Fruit fly (Drosophila melanogaster) whole organism, embryonic: Measurements from ENCODE around the gene MYPT-75D.

ENCODE experiments used
- Atf3 ChIP-seq: fragments of 200-800 bp; sonication (Bioruptor generic); optimal IDR thresholded peaks from 3 replicates; lab custom pipeline; 2016; ENCODE audit warnings: missing biosample characterization, missing genetic modification characterization
- B-H2 ChIP-seq: fragments of 200-800 bp; sonication (Bioruptor generic); optimal IDR thresholded peaks from 2 replicates; lab custom pipeline; 2018; ENCODE audit warnings: missing biosample characterization, mild to moderate bottlenecking, missing genetic modification characterization
- Blimp-1 ChIP-seq: fragments of 200-800 bp; sonication (Bioruptor generic); optimal IDR thresholded peaks from 3 replicates; lab custom pipeline; 2018; ENCODE audit warnings: missing biosample characterization, missing genetic modification characterization, mild to moderate bottlenecking, moderate library complexity, missing genetic modification reagents
- CG10654 ChIP-seq: fragments of 200-800 bp; sonication (Bioruptor generic); optimal IDR thresholded peaks from 2 replicates; lab custom pipeline; 2016; ENCODE audit warnings: missing biosample characterization, missing genetic modification characterization
- CG12391 ChIP-seq: fragments of 200-800 bp; sonication (Bioruptor generic); optimal IDR thresholded peaks from 3 replicates; lab custom pipeline; 2018; ENCODE audit warnings: missing biosample characterization, mild to moderate bottlenecking, missing genetic modification characterization, moderate library complexity
- CG15696 ChIP-seq: fragments of 200-800 bp; sonication (Bioruptor generic); optimal IDR thresholded peaks from 2 replicates; lab custom pipeline; 2019; ENCODE audit warnings: missing biosample characterization, mild to moderate bottlenecking, missing genetic modification characterization, moderate library complexity
- CG16779 ChIP-seq: fragments of 200-800 bp; sonication (Bioruptor generic); IDR thresholded peaks from 2 replicates; pipeline ENCODE4 v1.3.6; 2022; ENCODE audit warnings: missing biosample characterization, missing genetic modification characterization
- CG17385 ChIP-seq: fragments of 200-800 bp; sonication (Bioruptor generic); optimal IDR thresholded peaks from 3 replicates; lab custom pipeline; 2018; ENCODE audit warnings: missing biosample characterization, mild to moderate bottlenecking, missing genetic modification characterization
- CG17829 ChIP-seq: fragments of 200-800 bp; optimal IDR thresholded peaks from 2 replicates; lab custom pipeline; 2019; ENCODE audit warnings: missing biosample characterization, mild to moderate bottlenecking, missing genetic modification characterization, moderate library complexity
- CG2120 ChIP-seq: fragments of 200-800 bp; sonication (Bioruptor generic); optimal IDR thresholded peaks from 3 replicates; lab custom pipeline; 2016; ENCODE audit warnings: missing biosample characterization, missing genetic modification characterization
- CG32767 ChIP-seq: fragments of 200-800 bp; sonication (Bioruptor generic); IDR thresholded peaks from 2 replicates; pipeline ENCODE4 v1.3.6; 2022; ENCODE audit warnings: missing biosample characterization, missing genetic modification characterization
- CG6765 ChIP-seq: fragments of 200-800 bp; sonication (Bioruptor generic); optimal IDR thresholded peaks from 3 replicates; lab custom pipeline; 2017; ENCODE audit warnings: missing biosample characterization, mild to moderate bottlenecking, missing genetic modification characterization
- CG7745 ChIP-seq: fragments of 200-800 bp; sonication (Bioruptor generic); optimal IDR thresholded peaks from 2 replicates; lab custom pipeline; 2018; ENCODE audit warnings: missing biosample characterization, mild to moderate bottlenecking, missing genetic modification characterization, moderate library complexity
- CG7839 ChIP-seq: fragments of 200-800 bp; sonication (Bioruptor generic); optimal IDR thresholded peaks from 3 replicates; lab custom pipeline; 2018; ENCODE audit warnings: missing biosample characterization, mild to moderate bottlenecking, missing genetic modification characterization, moderate library complexity
- CrebB ChIP-seq: fragments of 200-800 bp; sonication (Bioruptor generic); optimal IDR thresholded peaks from 3 replicates; lab custom pipeline; 2018; ENCODE audit warnings: missing biosample characterization, mild to moderate bottlenecking, missing genetic modification characterization
- D ChIP-seq, 2 experiments: fragments of 200-800 bp in 1 of 2; fragments of >200 bp in 1 of 2; sonication (Bioruptor generic) in 1 of 2; optimal IDR thresholded peaks; 2 replicates in 1 of 2; 3 replicates in 1 of 2; lab custom pipeline; 2017; ENCODE audit warnings: mild to moderate bottlenecking in 1 of 2, missing biosample characterization in 1 of 2, missing genetic modification characterization in 1 of 2, missing genetic modification reagents in 1 of 2
- Dbx ChIP-seq: fragments of 200-800 bp; sonication (Bioruptor generic); IDR thresholded peaks from 3 replicates; pipeline ENCODE4 v1.3.6; 2022; ENCODE audit warnings: missing biosample characterization, missing genetic modification characterization
- HLHmδ ChIP-seq: fragments of 200-800 bp; sonication (Bioruptor generic); optimal IDR thresholded peaks from 2 replicates; lab custom pipeline; 2018; ENCODE audit warnings: missing biosample characterization, mild to moderate bottlenecking, missing genetic modification characterization, moderate library complexity
- Hr3 ChIP-seq: fragments of 200-800 bp; sonication (Bioruptor generic); optimal IDR thresholded peaks from 3 replicates; lab custom pipeline; 2016; ENCODE audit warnings: missing biosample characterization, missing genetic modification characterization
- Hr51 ChIP-seq, 2 experiments: fragments of 200-800 bp; sonication (Bioruptor generic); optimal IDR thresholded peaks; 2 replicates in 1 of 2; 3 replicates in 1 of 2; lab custom pipeline; 2016 to 2018; ENCODE audit warnings: missing biosample characterization in 2 of 2, missing genetic modification characterization in 2 of 2, mild to moderate bottlenecking in 1 of 2, moderate library complexity in 1 of 2
- Nf-YA ChIP-seq: fragments of 200-800 bp; sonication (Bioruptor generic); IDR thresholded peaks from 2 replicates; pipeline ENCODE4 v1.3.6; 2022; ENCODE audit warnings: missing biosample characterization, missing genetic modification characterization
- Pdp1 ChIP-seq, 2 experiments: fragments of 200-800 bp; sonication (Bioruptor generic); optimal IDR thresholded peaks; 3 replicates each; lab custom pipeline; 2016; ENCODE audit warnings: missing biosample characterization in 2 of 2, missing genetic modification characterization in 2 of 2, mild to moderate bottlenecking in 1 of 2, moderate library complexity in 1 of 2
- Spps ChIP-seq: fragments of 200-800 bp; sonication (Bioruptor generic); optimal IDR thresholded peaks from 2 replicates; lab custom pipeline; 2018; ENCODE audit warnings: missing biosample characterization, mild to moderate bottlenecking, missing genetic modification characterization
- chm ChIP-seq: fragments of 200-800 bp; sonication (Bioruptor generic); IDR thresholded peaks from 2 replicates; pipeline ENCODE4 v1.3.6; 2022; ENCODE audit warnings: missing biosample characterization, missing genetic modification characterization
- crc ChIP-seq: fragments of 200-800 bp; sonication (Bioruptor generic); optimal IDR thresholded peaks from 2 replicates; lab custom pipeline; 2016; ENCODE audit warnings: missing biosample characterization, missing genetic modification characterization
- crol ChIP-seq: fragments of 200-800 bp; sonication (Bioruptor generic); IDR thresholded peaks from 2 replicates; pipeline ENCODE4 v1.3.6; 2022; ENCODE audit warnings: missing biosample characterization, missing genetic modification characterization
- dm ChIP-seq: fragments of 200-800 bp; sonication (Bioruptor generic); optimal IDR thresholded peaks from 3 replicates; lab custom pipeline; 2016; ENCODE audit warnings: missing biosample characterization, missing genetic modification characterization
- esg ChIP-seq: fragments of 200-800 bp; sonication (Bioruptor generic); conservative IDR thresholded peaks from 2 replicates; pipeline ENCODE4 v1.3.6; 2022; ENCODE audit warnings: missing biosample characterization, missing genetic modification characterization
- ewg ChIP-seq: fragments of 200-800 bp; sonication (Bioruptor generic); optimal IDR thresholded peaks from 3 replicates; lab custom pipeline; 2017; ENCODE audit warnings: mild to moderate bottlenecking, missing biosample characterization, missing genetic modification reagents, missing genetic modification characterization
- fd96Cb ChIP-seq: fragments of 200-800 bp; sonication (Bioruptor generic); optimal IDR thresholded peaks from 2 replicates; lab custom pipeline; 2018; ENCODE audit warnings: missing biosample characterization, mild to moderate bottlenecking, missing genetic modification characterization, moderate library complexity
- gem ChIP-seq: fragments of 200-800 bp; sonication (Bioruptor generic); optimal IDR thresholded peaks from 2 replicates; lab custom pipeline; 2019; ENCODE audit warnings: missing biosample characterization, mild to moderate bottlenecking, missing genetic modification characterization, moderate library complexity
- gsb ChIP-seq: fragments of 200-800 bp; sonication (Bioruptor generic); IDR thresholded peaks from 2 replicates; pipeline ENCODE4 v1.3.6; 2022; ENCODE audit warnings: missing biosample characterization, missing genetic modification characterization
- gt ChIP-seq: fragments of 200-800 bp; sonication (Bioruptor generic); IDR thresholded peaks from 2 replicates; pipeline ENCODE4 v1.3.6; 2022; ENCODE audit warnings: missing biosample characterization, missing genetic modification characterization
- her ChIP-seq: fragments of 200-800 bp; sonication (Bioruptor generic); optimal IDR thresholded peaks from 2 replicates; lab custom pipeline; 2016; ENCODE audit warnings: missing biosample characterization, missing genetic modification characterization
- lab ChIP-seq: fragments of 200-800 bp; sonication (Bioruptor generic); optimal IDR thresholded peaks from 3 replicates; lab custom pipeline; 2017; ENCODE audit warnings: missing biosample characterization, missing genetic modification characterization, mild to moderate bottlenecking, moderate library complexity, missing genetic modification reagents
- lbe ChIP-seq: fragments of 200-800 bp; sonication (Bioruptor generic); optimal IDR thresholded peaks from 2 replicates; lab custom pipeline; 2016; ENCODE audit warnings: missing biosample characterization, mild to moderate bottlenecking, missing genetic modification characterization
- lmd ChIP-seq: fragments of 200-800 bp; sonication (Bioruptor generic); IDR thresholded peaks from 2 replicates; pipeline ENCODE4 v1.3.6; 2022; ENCODE audit warnings: missing biosample characterization, missing genetic modification characterization
- nerfin-1 ChIP-seq: fragments of 200-800 bp; sonication (Bioruptor generic); optimal IDR thresholded peaks from 3 replicates; lab custom pipeline; 2019; ENCODE audit warnings: missing biosample characterization, mild to moderate bottlenecking, missing genetic modification characterization, moderate library complexity
- onecut ChIP-seq: fragments of 200-800 bp; sonication (Bioruptor generic); IDR thresholded peaks from 2 replicates; pipeline ENCODE4 v1.3.6; 2022; ENCODE audit warnings: missing biosample characterization, missing genetic modification characterization
- org-1 ChIP-seq: fragments of 200-800 bp; sonication (Bioruptor generic); optimal IDR thresholded peaks from 2 replicates; lab custom pipeline; 2017; ENCODE audit warnings: missing biosample characterization, missing genetic modification characterization
- salm ChIP-seq: fragments of 200-800 bp; sonication (Bioruptor generic); optimal IDR thresholded peaks from 2 replicates; lab custom pipeline; 2018; ENCODE audit warnings: missing biosample characterization, mild to moderate bottlenecking, missing genetic modification characterization
- scrt ChIP-seq: fragments of 200-800 bp; sonication (Bioruptor generic); optimal IDR thresholded peaks from 2 replicates; lab custom pipeline; 2018; ENCODE audit warnings: missing biosample characterization, mild to moderate bottlenecking, missing genetic modification characterization, moderate library complexity
- sim ChIP-seq: fragments of 200-800 bp; sonication (Bioruptor generic); IDR thresholded peaks from 2 replicates; pipeline ENCODE4 v1.3.6; 2022; ENCODE audit warnings: missing biosample characterization, missing genetic modification characterization
- sna ChIP-seq: fragments of 200-800 bp; sonication (Bioruptor generic); IDR thresholded peaks from 2 replicates; pipeline ENCODE4 v1.3.6; 2022; ENCODE audit warnings: missing biosample characterization, missing genetic modification characterization; ENCODE audit not compliant: partially characterized antibody
- so ChIP-seq: fragments of 200-800 bp; sonication (Bioruptor generic); IDR thresholded peaks from 3 replicates; pipeline ENCODE4 v1.3.6; 2022; ENCODE audit warnings: missing biosample characterization, missing genetic modification characterization
- tgo ChIP-seq: fragments of 200-800 bp; sonication (Bioruptor generic); IDR thresholded peaks from 3 replicates; pipeline ENCODE4 v1.3.6; 2022; ENCODE audit warnings: missing biosample characterization, missing genetic modification characterization
- unc-4 ChIP-seq: fragments of 200-800 bp; sonication (Bioruptor generic); IDR thresholded peaks from 2 replicates; pipeline ENCODE4 v1.3.6; 2022; ENCODE audit warnings: missing biosample characterization, missing genetic modification characterization; ENCODE audit not compliant: partially characterized antibody
- vfl ChIP-seq: fragments of 200-800 bp; sonication (Bioruptor generic); optimal IDR thresholded peaks from 2 replicates; lab custom pipeline; 2016; ENCODE audit warnings: missing biosample characterization, missing genetic modification characterization

Gene MYPT-75D

DNA sequence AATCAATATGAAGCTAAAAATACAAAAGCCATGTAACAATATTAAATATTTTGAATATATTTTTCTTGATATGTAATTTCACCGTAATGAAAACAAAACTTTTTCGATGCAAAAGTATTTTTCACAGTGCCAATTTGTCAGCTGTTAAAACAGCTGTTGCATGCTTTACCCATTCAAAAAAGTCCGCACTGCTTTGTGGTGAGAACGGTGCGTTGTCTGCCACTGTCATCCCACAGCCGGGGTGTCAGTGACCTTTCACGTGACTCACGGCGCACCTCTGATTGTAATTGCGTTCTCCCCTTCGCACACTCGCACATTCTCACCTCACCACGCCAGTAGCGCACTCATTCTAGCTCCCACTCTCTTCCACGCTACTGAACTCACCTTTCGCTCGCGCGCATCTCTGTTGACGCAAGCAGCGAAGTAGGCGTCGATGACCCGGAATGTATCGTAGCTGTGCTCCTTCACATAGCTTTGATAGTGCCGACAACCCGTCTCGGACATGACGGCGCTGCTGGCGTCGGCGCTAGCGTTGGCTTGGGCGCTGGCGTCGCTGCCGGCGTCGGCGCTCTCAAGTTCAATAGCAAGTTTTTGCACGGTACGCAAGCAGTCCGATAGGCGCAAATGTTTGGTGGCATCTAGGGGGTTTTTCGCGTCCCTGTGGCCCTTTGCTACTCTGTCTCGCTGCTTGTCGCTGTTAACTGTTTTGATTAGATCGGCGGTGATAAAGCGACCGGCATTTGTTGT lies 4.6 kb upstream of the MYPT-75D start (continued):
- TF ChIP-seq unc-4 (GFP tag; lab: Robert Waterston, UW) (peak; percentile 68), CG10654 (GFP tag; lab: Kevin White, UChicago) (no peak), CG12391 (peak; percentile 62), CrebB (tag; lab: Kevin White, UChicago) (peak; percentile 46), Pdp1 (GFP tag; optimal IDR thresholded peaks at IDR 0.05; lab: Kevin White, UChicago) (peak; percentile 42 to 45), HLHmδ (GFP tag; lab: Kevin White, UChicago) (peak; percentile 40), org-1 (GFP tag; lab: Kevin White, UChicago) (no peak), lmd (GFP tag; lab: Robert Waterston, UW) (peak; percentile 29; the same call in 1 of the 2 replicates), dm (GFP tag; lab: Kevin White, UChicago) (peak; percentile 16), tgo (GFP tag; lab: Robert Waterston, UW) (peak; percentile 29; the same call in 1 of the 3 replicates), sim (GFP tag; lab: Robert Waterston, UW) (no peak), Hr51 (GFP tag; optimal IDR thresholded peaks at IDR 0.05; lab: Kevin White, UChicago) (peak in 1 of 2 experiments; percentile 51), gsb (GFP tag; lab: Robert Waterston, UW) (no peak), chm (GFP tag; lab: Robert Waterston, UW) (peak; percentile 80), onecut (GFP tag; lab: Robert Waterston, UW) (peak; percentile 49), CG7839 (tag; lab: Kevin White, UChicago) (peak; percentile 45), so (GFP tag; lab: Robert Waterston, UW) (peak; percentile 43; the same call in 1 of the 3 replicates), D (optimal IDR thresholded peaks at IDR 0.05; lab: Kevin White, UChicago) (no peak), D (GFP tag; optimal IDR thresholded peaks at IDR 0.05; lab: Kevin White, UChicago) (peak; percentile 3), Nf-YA (GFP tag; lab: Robert Waterston, UW) (no peak), CG32767 (GFP tag; lab: Robert Waterston, UW) (0 out of 2 replicates have a peak, but pooled peaks have one; percentile 11), CG17385 (GFP tag; lab: Kevin White, UChicago) (peak; percentile 28), CG7745 (tag; lab: Kevin White, UChicago) (no peak), crol (no peak), CG16779 (GFP tag; lab: Robert Waterston, UW) (0 out of 2 replicates have a peak, but pooled peaks have one; percentile 38), CG2120 (GFP tag; lab: Kevin White, UChicago) (peak; percentile 78), fd96Cb (tag; lab: Kevin White, UChicago) (peak; percentile 33), CG15696 (tag; lab: Kevin White, UChicago) (no peak), CG17829 (peak; percentile 48), Atf3 (peak; percentile 55), B-H2 (GFP tag; lab: Kevin White, UChicago) (peak; percentile 15), sna (GFP tag; lab: Robert Waterston, UW) (peak; percentile 57), CG6765 (no peak), esg (GFP tag; lab: Robert Waterston, UW) (peak; percentile 33; the same call in 1 of the 2 replicates), Dbx (GFP tag; lab: Robert Waterston, UW) (peak; percentile 72), ewg (peak; percentile 31), gt (no peak), Blimp-1 (GFP tag; lab: Kevin White, UChicago) (peak; percentile 59), lab (GFP tag; lab: Kevin White, UChicago) (peak; percentile 46), gem (tag; lab: Kevin White, UChicago) (peak; percentile 62), her (GFP tag; lab: Kevin White, UChicago) (peak; percentile 54), crc (GFP tag; lab: Kevin White, UChicago) (peak; percentile 55), salm (tag; lab: Kevin White, UChicago) (no peak), Spps (tag; lab: Kevin White, UChicago) (peak; percentile 28), vfl (GFP tag; lab: Kevin White, UChicago) (peak; percentile 45), nerfin-1 (peak; percentile 69), scrt (peak; percentile 57), Hr3 (GFP tag; lab: Kevin White, UChicago) (peak; percentile 23), lbe (GFP tag; lab: Kevin White, UChicago) (peak; percentile 4)
